Fruit fly (Drosophila melanogaster) whole organism, embryonic: ENCODE measurements around the gene CG16965.
A peak's percentile ranks its signal among the peaks of the same experiment; 100 is the strongest.

Experiments
- Bdp1 ChIP-seq: fragments of 200-800 bp; sonication (Bioruptor generic); optimal IDR thresholded peaks from 3 replicates; lab custom pipeline; 2016; ENCODE audit warnings: missing biosample characterization, missing genetic modification characterization
- CG1024 ChIP-seq: fragments of 200-800 bp; sonication (Bioruptor generic); IDR thresholded peaks from 2 replicates; pipeline ENCODE4 v1.3.6; 2022; ENCODE audit warnings: missing biosample characterization, missing genetic modification characterization
- CG10979 ChIP-seq: fragments of 200-800 bp; sonication (Bioruptor generic); optimal IDR thresholded peaks from 2 replicates; lab custom pipeline; 2018; ENCODE audit warnings: missing biosample characterization, mild to moderate bottlenecking, missing genetic modification characterization, moderate library complexity
- CG11696 ChIP-seq: fragments of 200-800 bp; sonication (Bioruptor generic); IDR thresholded peaks from 2 replicates; pipeline ENCODE4 v1.3.6; 2022; ENCODE audit warnings: missing biosample characterization, missing genetic modification characterization
- CG12299 ChIP-seq: fragments of 200-800 bp; sonication (Bioruptor generic); optimal IDR thresholded peaks from 2 replicates; lab custom pipeline; 2018; ENCODE audit warnings: missing biosample characterization, mild to moderate bottlenecking, missing genetic modification characterization
- CG15479 ChIP-seq: fragments of 200-800 bp; sonication (Bioruptor generic); optimal IDR thresholded peaks from 3 replicates; lab custom pipeline; 2019; ENCODE audit warnings: missing biosample characterization, mild to moderate bottlenecking, missing genetic modification characterization, moderate library complexity
- CG18476 ChIP-seq: fragments of 200-800 bp; sonication (Bioruptor generic); optimal IDR thresholded peaks from 2 replicates; lab custom pipeline; 2016; ENCODE audit warnings: missing biosample characterization, mild to moderate bottlenecking, missing genetic modification characterization
- CG18764 ChIP-seq: fragments of 200-800 bp; sonication (Bioruptor generic); optimal IDR thresholded peaks from 3 replicates; lab custom pipeline; 2016; ENCODE audit warnings: missing biosample characterization, missing genetic modification characterization
- CG5953 ChIP-seq: fragments of 200-800 bp; sonication (Bioruptor generic); IDR thresholded peaks from 2 replicates; pipeline ENCODE4 v1.3.6; 2022; ENCODE audit warnings: missing biosample characterization, missing genetic modification characterization
- CG6765 ChIP-seq: fragments of 200-800 bp; sonication (Bioruptor generic); optimal IDR thresholded peaks from 3 replicates; lab custom pipeline; 2017; ENCODE audit warnings: missing biosample characterization, mild to moderate bottlenecking, missing genetic modification characterization
- CG7357 ChIP-seq: fragments of 200-800 bp; sonication (Bioruptor generic); IDR thresholded peaks from 3 replicates; pipeline ENCODE4 v1.3.6; 2022; ENCODE audit warnings: missing biosample characterization, missing genetic modification characterization
- CG7556 ChIP-seq: fragments of 200-800 bp; sonication (Bioruptor generic); optimal IDR thresholded peaks from 2 replicates; lab custom pipeline; 2017; ENCODE audit warnings: missing biosample characterization, mild to moderate bottlenecking, missing genetic modification characterization
- CG7786 ChIP-seq: fragments of 200-800 bp; sonication (Bioruptor generic); optimal IDR thresholded peaks from 2 replicates; lab custom pipeline; 2016; ENCODE audit warnings: missing biosample characterization, missing genetic modification characterization
- CG7839 ChIP-seq: fragments of 200-800 bp; sonication (Bioruptor generic); optimal IDR thresholded peaks from 3 replicates; lab custom pipeline; 2018; ENCODE audit warnings: missing biosample characterization, mild to moderate bottlenecking, missing genetic modification characterization, moderate library complexity
- CG7987 ChIP-seq: fragments of 200-800 bp; sonication (Bioruptor generic); optimal IDR thresholded peaks from 2 replicates; lab custom pipeline; 2018; ENCODE audit warnings: missing biosample characterization, mild to moderate bottlenecking, missing genetic modification characterization, moderate library complexity
- CG8924 ChIP-seq: fragments of 200-800 bp; optimal IDR thresholded peaks from 3 replicates; lab custom pipeline; 2019; ENCODE audit warnings: missing biosample characterization, mild to moderate bottlenecking, missing genetic modification characterization, moderate library complexity
- CG9437 ChIP-seq: fragments of 200-800 bp; sonication (Bioruptor generic); optimal IDR thresholded peaks from 2 replicates; lab custom pipeline; 2018; ENCODE audit warnings: missing biosample characterization, mild to moderate bottlenecking, missing genetic modification characterization
- CG9797 ChIP-seq: fragments of 200-800 bp; sonication (Bioruptor generic); optimal IDR thresholded peaks from 3 replicates; lab custom pipeline; 2018; ENCODE audit warnings: missing biosample characterization, mild to moderate bottlenecking, missing genetic modification characterization
- CTCF ChIP-seq: fragments of 200-800 bp; sonication (Bioruptor generic); optimal IDR thresholded peaks from 2 replicates; lab custom pipeline; 2017; ENCODE audit warnings: missing biosample characterization, mild to moderate bottlenecking, missing genetic modification characterization, moderate library complexity
- Chrac-16 ChIP-seq: fragments of 200-800 bp; sonication (Bioruptor generic); optimal IDR thresholded peaks from 3 replicates; lab custom pipeline; 2016; ENCODE audit warnings: missing biosample characterization, missing genetic modification characterization
- CrebB ChIP-seq: fragments of 200-800 bp; sonication (Bioruptor generic); optimal IDR thresholded peaks from 3 replicates; lab custom pipeline; 2018; ENCODE audit warnings: missing biosample characterization, mild to moderate bottlenecking, missing genetic modification characterization
- Dll ChIP-seq: fragments of 200-800 bp; sonication (Bioruptor generic); IDR thresholded peaks from 4 replicates; pipeline ENCODE4 v1.3.6; 2022; ENCODE audit warnings: missing biosample characterization, missing genetic modification characterization; ENCODE audit not compliant: partially characterized antibody
- ERR ChIP-seq: fragments of 200-800 bp; sonication (Bioruptor generic); optimal IDR thresholded peaks from 2 replicates; lab custom pipeline; 2016; ENCODE audit warnings: missing biosample characterization, missing genetic modification characterization
- Ets65A ChIP-seq: fragments of 200-800 bp; sonication (Bioruptor generic); peaks from one replicate; lab custom pipeline; 2016; ENCODE audit warnings: missing biosample characterization, missing genetic modification characterization
- HHEX ChIP-seq: fragments of 200-800 bp; sonication (Bioruptor generic); optimal IDR thresholded peaks from 3 replicates; lab custom pipeline; 2017; ENCODE audit warnings: missing biosample characterization, mild to moderate bottlenecking, missing genetic modification characterization, missing genetic modification reagents
- HmgZ ChIP-seq: fragments of 200-800 bp; sonication (Bioruptor generic); optimal IDR thresholded peaks from 2 replicates; lab custom pipeline; 2018; ENCODE audit warnings: missing biosample characterization, mild to moderate bottlenecking, missing genetic modification characterization
- Hr39 ChIP-seq: fragments of >200 bp; optimal IDR thresholded peaks from 2 replicates; lab custom pipeline; 2017
- Hsf ChIP-seq: fragments of 200-800 bp; sonication (Bioruptor generic); optimal IDR thresholded peaks from 3 replicates; lab custom pipeline; 2016; ENCODE audit warnings: missing biosample characterization, missing genetic modification characterization
- Sox100B ChIP-seq: fragments of 200-800 bp; sonication (Bioruptor generic); optimal IDR thresholded peaks from 3 replicates; lab custom pipeline; 2018; ENCODE audit warnings: missing biosample characterization, mild to moderate bottlenecking, missing genetic modification characterization
- ab ChIP-seq: fragments of 200-800 bp; sonication (Bioruptor generic); optimal IDR thresholded peaks from 2 replicates; lab custom pipeline; 2016; ENCODE audit warnings: missing biosample characterization, missing genetic modification characterization
- aop ChIP-seq: fragments of 200-800 bp; sonication (Bioruptor generic); IDR thresholded peaks from 2 replicates; pipeline ENCODE4 v1.3.6; 2022; ENCODE audit warnings: missing biosample characterization, missing genetic modification characterization
- ato ChIP-seq: fragments of 200-800 bp; sonication (Bioruptor generic); IDR thresholded peaks from 2 replicates; pipeline ENCODE4 v1.3.6; 2022; ENCODE audit warnings: missing biosample characterization, missing genetic modification characterization; ENCODE audit not compliant: partially characterized antibody
- az2 ChIP-seq: fragments of 200-800 bp; sonication (Bioruptor generic); optimal IDR thresholded peaks from 3 replicates; lab custom pipeline; 2016; ENCODE audit warnings: missing biosample characterization, missing genetic modification characterization
- btn ChIP-seq: fragments of 200-800 bp; sonication (Bioruptor generic); optimal IDR thresholded peaks from 2 replicates; lab custom pipeline; 2016; ENCODE audit warnings: missing biosample characterization, missing genetic modification characterization
- chm ChIP-seq: fragments of 200-800 bp; sonication (Bioruptor generic); IDR thresholded peaks from 2 replicates; pipeline ENCODE4 v1.3.6; 2022; ENCODE audit warnings: missing biosample characterization, missing genetic modification characterization
- croc ChIP-seq: fragments of 200-800 bp; sonication (Bioruptor generic); conservative IDR thresholded peaks from 3 replicates; pipeline ENCODE4 v1.3.6; 2022; ENCODE audit warnings: missing biosample characterization, missing genetic modification characterization
- dati ChIP-seq: fragments of 200-800 bp; sonication (Bioruptor generic); IDR thresholded peaks from 2 replicates; pipeline ENCODE4 v1.3.6; 2022; ENCODE audit warnings: missing biosample characterization, missing genetic modification characterization
- dm ChIP-seq: fragments of 200-800 bp; sonication (Bioruptor generic); optimal IDR thresholded peaks from 3 replicates; lab custom pipeline; 2016; ENCODE audit warnings: missing biosample characterization, missing genetic modification characterization
- dpn ChIP-seq, 2 experiments: fragments of 200-800 bp; sonication (Bioruptor generic); optimal IDR thresholded peaks; 3 replicates each; lab custom pipeline; 2016; ENCODE audit warnings: missing biosample characterization in 2 of 2, missing genetic modification characterization in 2 of 2
- esg ChIP-seq: fragments of 200-800 bp; sonication (Bioruptor generic); conservative IDR thresholded peaks from 2 replicates; pipeline ENCODE4 v1.3.6; 2022; ENCODE audit warnings: missing biosample characterization, missing genetic modification characterization
- exex ChIP-seq: fragments of 200-800 bp; sonication (Bioruptor generic); optimal IDR thresholded peaks from 4 replicates; lab custom pipeline; 2018; ENCODE audit warnings: missing biosample characterization, mild to moderate bottlenecking, missing genetic modification characterization, moderate library complexity
- lilli ChIP-seq: fragments of 200-800 bp; sonication (Bioruptor generic); optimal IDR thresholded peaks from 3 replicates; lab custom pipeline; 2016; ENCODE audit warnings: missing biosample characterization, missing genetic modification characterization
- lola ChIP-seq, 3 experiments: fragments of >200 bp in 2 of 3; fragments of 200-800 bp in 1 of 3; sonication (Bioruptor generic) in 1 of 3; optimal IDR thresholded peaks; 2 replicates each; lab custom pipeline; 2017 to 2019; ENCODE audit warnings: missing biosample characterization in 3 of 3, missing genetic modification characterization in 3 of 3, mild to moderate bottlenecking in 1 of 3, moderate library complexity in 1 of 3
- odd ChIP-seq: fragments of 200-800 bp; sonication (Bioruptor generic); optimal IDR thresholded peaks from 2 replicates; lab custom pipeline; 2017; ENCODE audit warnings: missing biosample characterization, mild to moderate bottlenecking, missing genetic modification characterization
- p53 ChIP-seq: fragments of 200-800 bp; sonication (Bioruptor generic); optimal IDR thresholded peaks from 2 replicates; lab custom pipeline; 2016; ENCODE audit warnings: missing biosample characterization, missing genetic modification characterization
- pho ChIP-seq: fragments of 200-800 bp; sonication (Bioruptor generic); optimal IDR thresholded peaks from 2 replicates; lab custom pipeline; 2016; ENCODE audit warnings: missing biosample characterization, missing genetic modification characterization
- pros ChIP-seq: fragments of 200-800 bp; sonication (Bioruptor generic); optimal IDR thresholded peaks from 3 replicates; lab custom pipeline; 2019; ENCODE audit warnings: missing biosample characterization, mild to moderate bottlenecking, missing genetic modification characterization, moderate library complexity
- rib ChIP-seq: fragments of 200-800 bp; sonication (Bioruptor generic); IDR thresholded peaks from 2 replicates; pipeline ENCODE4 v1.3.6; 2022; ENCODE audit warnings: missing biosample characterization, missing genetic modification characterization
- sug ChIP-seq: fragments of 200-800 bp; optimal IDR thresholded peaks from 2 replicates; lab custom pipeline; 2019; ENCODE audit warnings: missing biosample characterization, mild to moderate bottlenecking, missing genetic modification characterization, moderate library complexity
- vvl ChIP-seq: fragments of 200-800 bp; sonication (Bioruptor generic); IDR thresholded peaks from 2 replicates; pipeline ENCODE4 v1.3.6; 2022; ENCODE audit warnings: missing biosample characterization, missing genetic modification characterization
- zen ChIP-seq: fragments of 200-800 bp; sonication (Bioruptor generic); optimal IDR thresholded peaks from 3 replicates; lab custom pipeline; 2018; ENCODE audit warnings: missing biosample characterization, mild to moderate bottlenecking, missing genetic modification characterization, moderate library complexity

Gene CG16965

dm6 chr2L:12002922-12003791 lies 21.8 kb downstream of the CG16965 start (continued):
- TF ChIP-seq CG10979 (tag; lab: Kevin White, UChicago) (peak; percentile 21), CG7357 (GFP tag; lab: Robert Waterston, UW) (no peak), CG18764 (GFP tag; lab: Kevin White, UChicago) (peak; percentile 41), CG7786 (GFP tag; lab: Kevin White, UChicago) (peak; percentile 15), sug (tag; lab: Kevin White, UChicago) (peak; percentile 98), exex (peak; percentile 93), odd (GFP tag; lab: Kevin White, UChicago) (peak; percentile 52), Chrac-16 (peak; percentile 16), pros (GFP tag; lab: Kevin White, UChicago) (peak; percentile 73), CG18476 (GFP tag; lab: Kevin White, UChicago) (no peak), dati (GFP tag; lab: Robert Waterston, UW) (no peak), rib (GFP tag; lab: Robert Waterston, UW) (no peak), CG7556 (peak; percentile 3), Hr39 (lab: Kevin White, UChicago) (no peak), HmgZ (tag; lab: Kevin White, UChicago) (no peak), CG7987 (GFP tag; lab: Kevin White, UChicago) (peak; percentile 54), lola (GFP tag; optimal IDR thresholded peaks at IDR 0.05; lab: Kevin White, UChicago) (no peak), ab (GFP tag; lab: Kevin White, UChicago) (no peak), CG9797 (GFP tag; lab: Kevin White, UChicago) (no peak), Hsf (GFP tag; lab: Kevin White, UChicago) (peak; percentile 11), p53 (GFP tag; lab: Kevin White, UChicago) (peak; percentile 68), Bdp1 (GFP tag; lab: Kevin White, UChicago) (no peak), dpn (GFP tag; optimal IDR thresholded peaks at IDR 0.05; lab: Kevin White, UChicago) (peak; percentile 38 to 41), CG5953 (GFP tag; lab: Robert Waterston, UW) (no peak), Ets65A (GFP tag; lab: Kevin White, UChicago) (peak; percentile 4), CrebB (tag; lab: Kevin White, UChicago) (no peak), chm (GFP tag; lab: Robert Waterston, UW) (no peak), CG15479 (peak; percentile 93), vvl (GFP tag; lab: Robert Waterston, UW) (no peak), aop (GFP tag; lab: Robert Waterston, UW) (no peak), esg (GFP tag; lab: Robert Waterston, UW) (no peak), CG1024 (GFP tag; lab: Robert Waterston, UW) (no peak), pho (peak; percentile 41), az2 (peak; percentile 53), CG9437 (GFP tag; lab: Kevin White, UChicago) (peak; percentile 32), Dll (no peak), CTCF (GFP tag; lab: Kevin White, UChicago) (no peak), lilli (GFP tag; lab: Kevin White, UChicago) (peak; percentile 55), CG8924 (tag; lab: Kevin White, UChicago) (peak; percentile 8), CG12299 (tag; lab: Kevin White, UChicago) (peak; percentile 27), CG6765 (peak; percentile 15), HHEX (GFP tag; lab: Kevin White, UChicago) (peak; percentile 25), CG11696 (no peak), croc (GFP tag; lab: Robert Waterston, UW) (no peak), dm (no peak), ERR (peak; percentile 37), CG7839 (tag; lab: Kevin White, UChicago) (peak; percentile 50), zen (tag; lab: Kevin White, UChicago) (no peak), ato (GFP tag; lab: Robert Waterston, UW) (no peak), btn (GFP tag; lab: Kevin White, UChicago) (no peak), Sox100B (GFP tag; lab: Kevin White, UChicago) (peak; percentile 24)
